Fruit fly (Drosophila melanogaster) whole organism, embryonic: Measurements from ENCODE around the gene BBS1.

Experiments
- Adf1 ChIP-seq: fragments of 200-800 bp; sonication (Bioruptor generic); IDR thresholded peaks from 2 replicates; pipeline ENCODE4 v1.3.6; 2022; ENCODE audit warnings: missing biosample characterization, missing genetic modification characterization
- Atf3 ChIP-seq: fragments of 200-800 bp; sonication (Bioruptor generic); optimal IDR thresholded peaks from 3 replicates; lab custom pipeline; 2016; ENCODE audit warnings: missing biosample characterization, missing genetic modification characterization
- Atf6 ChIP-seq: fragments of 200-800 bp; sonication (Bioruptor generic); IDR thresholded peaks from 2 replicates; pipeline ENCODE4 v1.3.6; 2022; ENCODE audit warnings: missing biosample characterization, missing genetic modification characterization
- CG10209 ChIP-seq: fragments of 200-800 bp; sonication (Bioruptor generic); optimal IDR thresholded peaks from 3 replicates; lab custom pipeline; 2017; ENCODE audit warnings: missing biosample characterization, mild to moderate bottlenecking, missing genetic modification characterization, missing genetic modification reagents
- CG1024 ChIP-seq: fragments of 200-800 bp; sonication (Bioruptor generic); IDR thresholded peaks from 2 replicates; pipeline ENCODE4 v1.3.6; 2022; ENCODE audit warnings: missing biosample characterization, missing genetic modification characterization
- CG10979 ChIP-seq: fragments of 200-800 bp; sonication (Bioruptor generic); optimal IDR thresholded peaks from 2 replicates; lab custom pipeline; 2018; ENCODE audit warnings: missing biosample characterization, mild to moderate bottlenecking, missing genetic modification characterization, moderate library complexity
- CG11504 ChIP-seq: fragments of 200-800 bp; sonication (Bioruptor generic); optimal IDR thresholded peaks from 3 replicates; lab custom pipeline; 2019; ENCODE audit warnings: missing biosample characterization, mild to moderate bottlenecking, missing genetic modification characterization, moderate library complexity
- CG12071 ChIP-seq: fragments of 200-800 bp; sonication (Bioruptor generic); optimal IDR thresholded peaks from 3 replicates; lab custom pipeline; 2018; ENCODE audit warnings: missing biosample characterization, mild to moderate bottlenecking, missing genetic modification characterization
- CG15073 ChIP-seq: fragments of 200-800 bp; sonication (Bioruptor generic); optimal IDR thresholded peaks from 2 replicates; lab custom pipeline; 2016; ENCODE audit warnings: missing biosample characterization, missing genetic modification characterization
- CG15269 ChIP-seq: fragments of 200-800 bp; sonication (Bioruptor generic); optimal IDR thresholded peaks from 2 replicates; lab custom pipeline; 2018; ENCODE audit warnings: missing biosample characterization, mild to moderate bottlenecking, missing genetic modification characterization, moderate library complexity
- CG16813 ChIP-seq: fragments of 200-800 bp; sonication (Bioruptor generic); IDR thresholded peaks from 3 replicates; pipeline ENCODE4 v1.3.6; 2022; ENCODE audit warnings: missing biosample characterization, missing genetic modification characterization; ENCODE audit not compliant: partially characterized antibody
- CG18011 ChIP-seq: fragments of 200-800 bp; sonication (Bioruptor generic); optimal IDR thresholded peaks from 2 replicates; lab custom pipeline; 2017; ENCODE audit warnings: missing biosample characterization, missing genetic modification characterization, mild to moderate bottlenecking, moderate library complexity, missing genotype
- CG33213 ChIP-seq: fragments of 200-800 bp; sonication (Bioruptor generic); optimal IDR thresholded peaks from 3 replicates; lab custom pipeline; 2016; ENCODE audit warnings: missing biosample characterization, missing genetic modification characterization
- CG3407 ChIP-seq: fragments of 200-800 bp; sonication (Bioruptor generic); optimal IDR thresholded peaks from 2 replicates; lab custom pipeline; 2018; ENCODE audit warnings: missing biosample characterization, mild to moderate bottlenecking, missing genetic modification characterization
- CG3847 ChIP-seq: fragments of 200-800 bp; sonication (Bioruptor generic); IDR thresholded peaks from 2 replicates; pipeline ENCODE4 v1.3.6; 2022; ENCODE audit warnings: missing biosample characterization, missing genetic modification characterization
- CG4404 ChIP-seq: fragments of 200-800 bp; sonication (Bioruptor generic); IDR thresholded peaks from 2 replicates; pipeline ENCODE4 v1.3.6; 2022; ENCODE audit warnings: missing biosample characterization, missing genetic modification characterization
- CG4707 ChIP-seq: fragments of 200-800 bp; sonication (Bioruptor generic); optimal IDR thresholded peaks from 2 replicates; lab custom pipeline; 2018; ENCODE audit warnings: missing biosample characterization, mild to moderate bottlenecking, missing genetic modification characterization, moderate library complexity
- CG4820 ChIP-seq: fragments of 200-800 bp; sonication (Bioruptor generic); optimal IDR thresholded peaks from 3 replicates; lab custom pipeline; 2016; ENCODE audit warnings: missing biosample characterization, missing genetic modification characterization
- CG6654 ChIP-seq: fragments of 200-800 bp; sonication (Bioruptor generic); optimal IDR thresholded peaks from 2 replicates; lab custom pipeline; 2017; ENCODE audit warnings: missing biosample characterization, mild to moderate bottlenecking, missing genetic modification characterization
- CG6791 ChIP-seq: fragments of 200-800 bp; sonication (Bioruptor generic); IDR thresholded peaks from 3 replicates; pipeline ENCODE4 v1.3.6; 2022; ENCODE audit warnings: missing biosample characterization, missing genetic modification characterization; ENCODE audit not compliant: partially characterized antibody
- CG7839 ChIP-seq: fragments of 200-800 bp; sonication (Bioruptor generic); optimal IDR thresholded peaks from 3 replicates; lab custom pipeline; 2018; ENCODE audit warnings: missing biosample characterization, mild to moderate bottlenecking, missing genetic modification characterization, moderate library complexity
- CG8089 ChIP-seq: fragments of 200-800 bp; sonication (Bioruptor generic); optimal IDR thresholded peaks from 3 replicates; lab custom pipeline; 2016; ENCODE audit warnings: missing biosample characterization, missing genetic modification characterization
- CG9437 ChIP-seq: fragments of 200-800 bp; sonication (Bioruptor generic); optimal IDR thresholded peaks from 2 replicates; lab custom pipeline; 2018; ENCODE audit warnings: missing biosample characterization, mild to moderate bottlenecking, missing genetic modification characterization
- CG9727 ChIP-seq: fragments of 200-800 bp; sonication (Bioruptor generic); optimal IDR thresholded peaks from 3 replicates; lab custom pipeline; 2017; ENCODE audit warnings: missing biosample characterization, mild to moderate bottlenecking, missing genetic modification characterization
- Camta ChIP-seq: fragments of 200-800 bp; sonication (Bioruptor generic); optimal IDR thresholded peaks from 2 replicates; lab custom pipeline; 2016; ENCODE audit warnings: missing biosample characterization, missing genetic modification characterization
- CoRest ChIP-seq: fragments of 200-800 bp; sonication (Bioruptor generic); optimal IDR thresholded peaks from 3 replicates; lab custom pipeline; 2018; ENCODE audit warnings: missing biosample characterization, mild to moderate bottlenecking, missing genetic modification characterization, moderate library complexity
- Drgx ChIP-seq: fragments of 200-800 bp; sonication (Bioruptor generic); IDR thresholded peaks from 2 replicates; pipeline ENCODE4 v1.3.6; 2022; ENCODE audit warnings: missing biosample characterization, missing genetic modification characterization
- Hsf ChIP-seq: fragments of 200-800 bp; sonication (Bioruptor generic); optimal IDR thresholded peaks from 3 replicates; lab custom pipeline; 2016; ENCODE audit warnings: missing biosample characterization, missing genetic modification characterization
- Lhr ChIP-seq: fragments of 200-800 bp; sonication (Bioruptor generic); optimal IDR thresholded peaks from 3 replicates; lab custom pipeline; 2017; ENCODE audit warnings: mild to moderate bottlenecking, missing biosample characterization, missing genetic modification reagents, missing genetic modification characterization
- Neu2 ChIP-seq: fragments of 200-800 bp; sonication (Bioruptor generic); optimal IDR thresholded peaks from 3 replicates; lab custom pipeline; 2016; ENCODE audit warnings: missing biosample characterization, missing genetic modification characterization, borderline replicate concordance
- NfI ChIP-seq: fragments of 200-800 bp; sonication (Bioruptor generic); optimal IDR thresholded peaks from 3 replicates; lab custom pipeline; 2018; ENCODE audit warnings: missing biosample characterization, mild to moderate bottlenecking, missing genetic modification characterization, moderate library complexity
- Xrp1 ChIP-seq: fragments of 200-800 bp; sonication (Bioruptor generic); IDR thresholded peaks from 2 replicates; pipeline ENCODE4 v1.3.6; 2022; ENCODE audit warnings: missing biosample characterization, missing genetic modification characterization
- amos ChIP-seq: fragments of 200-800 bp; sonication (Bioruptor generic); IDR thresholded peaks from 2 replicates; pipeline ENCODE4 v1.3.6; 2022; ENCODE audit warnings: missing biosample characterization, missing genetic modification characterization; ENCODE audit not compliant: partially characterized antibody
- ato ChIP-seq: fragments of 200-800 bp; sonication (Bioruptor generic); IDR thresholded peaks from 2 replicates; pipeline ENCODE4 v1.3.6; 2022; ENCODE audit warnings: missing biosample characterization, missing genetic modification characterization; ENCODE audit not compliant: partially characterized antibody
- az2 ChIP-seq: fragments of 200-800 bp; sonication (Bioruptor generic); optimal IDR thresholded peaks from 3 replicates; lab custom pipeline; 2016; ENCODE audit warnings: missing biosample characterization, missing genetic modification characterization
- gce ChIP-seq: fragments of 200-800 bp; sonication (Bioruptor generic); IDR thresholded peaks from 3 replicates; pipeline ENCODE4 v1.3.6; 2022; ENCODE audit warnings: missing biosample characterization, missing genetic modification characterization
- grn ChIP-seq: fragments of 200-800 bp; sonication (Bioruptor generic); optimal IDR thresholded peaks from 3 replicates; lab custom pipeline; 2017; ENCODE audit warnings: missing biosample characterization, missing genetic modification characterization
- gsb ChIP-seq: fragments of 200-800 bp; sonication (Bioruptor generic); IDR thresholded peaks from 2 replicates; pipeline ENCODE4 v1.3.6; 2022; ENCODE audit warnings: missing biosample characterization, missing genetic modification characterization
- lab ChIP-seq: fragments of 200-800 bp; sonication (Bioruptor generic); optimal IDR thresholded peaks from 3 replicates; lab custom pipeline; 2017; ENCODE audit warnings: missing biosample characterization, missing genetic modification characterization, mild to moderate bottlenecking, moderate library complexity, missing genetic modification reagents
- lilli ChIP-seq: fragments of 200-800 bp; sonication (Bioruptor generic); optimal IDR thresholded peaks from 3 replicates; lab custom pipeline; 2016; ENCODE audit warnings: missing biosample characterization, missing genetic modification characterization
- mirr ChIP-seq: fragments of 200-800 bp; sonication (Bioruptor generic); optimal IDR thresholded peaks from 3 replicates; lab custom pipeline; 2018; ENCODE audit warnings: missing biosample characterization, mild to moderate bottlenecking, missing genetic modification characterization
- oc ChIP-seq: fragments of 200-800 bp; sonication (Bioruptor generic); optimal IDR thresholded peaks from 2 replicates; lab custom pipeline; 2018; ENCODE audit warnings: missing biosample characterization, mild to moderate bottlenecking, missing genetic modification characterization, moderate library complexity
- row ChIP-seq: fragments of 200-800 bp; sonication (Bioruptor generic); IDR thresholded peaks from 3 replicates; pipeline ENCODE4 v1.3.6; 2022; ENCODE audit warnings: missing biosample characterization, missing genetic modification characterization
- salm ChIP-seq: fragments of 200-800 bp; sonication (Bioruptor generic); optimal IDR thresholded peaks from 2 replicates; lab custom pipeline; 2018; ENCODE audit warnings: missing biosample characterization, mild to moderate bottlenecking, missing genetic modification characterization
- trem ChIP-seq: fragments of 200-800 bp; optimal IDR thresholded peaks from 3 replicates; lab custom pipeline; 2019; ENCODE audit warnings: missing biosample characterization, mild to moderate bottlenecking, missing genetic modification characterization, moderate library complexity
- unpg ChIP-seq: fragments of 200-800 bp; sonication (Bioruptor generic); optimal IDR thresholded peaks from 3 replicates; lab custom pipeline; 2018; ENCODE audit warnings: missing biosample characterization, mild to moderate bottlenecking, missing genetic modification characterization, moderate library complexity
- vvl ChIP-seq: fragments of 200-800 bp; sonication (Bioruptor generic); IDR thresholded peaks from 2 replicates; pipeline ENCODE4 v1.3.6; 2022; ENCODE audit warnings: missing biosample characterization, missing genetic modification characterization
- zen2 ChIP-seq: fragments of 200-800 bp; sonication (Bioruptor generic); IDR thresholded peaks from 3 replicates; pipeline ENCODE4 v1.3.6; 2022; ENCODE audit warnings: missing biosample characterization, missing genetic modification characterization; ENCODE audit not compliant: partially characterized antibody

BBS1 gene

dm6 chr3L:7151521-7152465 is 26.1 kb downstream of the BBS1 start (continued):
- TF ChIP-seq CG15269 (tag; lab: Kevin White, UChicago) (no peak), CG4820 (GFP tag; lab: Kevin White, UChicago) (peak; percentile 65), vvl (GFP tag; lab: Robert Waterston, UW) (peak; percentile 89), az2 (peak; percentile 76), Hsf (GFP tag; lab: Kevin White, UChicago) (peak; percentile 64), CG11504 (tag; lab: Kevin White, UChicago) (peak; percentile 56), CG8089 (GFP tag; lab: Kevin White, UChicago) (no peak), CG3407 (GFP tag; lab: Kevin White, UChicago) (peak; percentile 32), gce (GFP tag; lab: Robert Waterston, UW) (peak; percentile 53; the same call in 1 of the 3 replicates), Adf1 (GFP tag; lab: Robert Waterston, UW) (no peak), CG18011 (no peak), trem (peak; percentile 66), lilli (peak; percentile 10), CG10979 (peak; percentile 84), row (peak; percentile 75), Atf6 (GFP tag; lab: Robert Waterston, UW) (no peak), Lhr (GFP tag; lab: Kevin White, UChicago) (peak; percentile 33), amos (no peak), mirr (GFP tag; lab: Kevin White, UChicago) (no peak), Neu2 (GFP tag; lab: Kevin White, UChicago) (no peak), CG4707 (no peak), oc (tag; lab: Kevin White, UChicago) (no peak), salm (no peak), CG6654 (no peak), CG10209 (GFP tag; lab: Kevin White, UChicago) (peak; percentile 53), CG16813 (no peak), Atf3 (GFP tag; lab: Kevin White, UChicago) (peak; percentile 24), CG15073 (no peak), CG33213 (GFP tag; lab: Kevin White, UChicago) (no peak), Xrp1 (GFP tag; lab: Robert Waterston, UW) (peak; percentile 90), CoRest (tag; lab: Kevin White, UChicago) (peak; percentile 51), grn (GFP tag; lab: Kevin White, UChicago) (no peak), zen2 (no peak), CG1024 (GFP tag; lab: Robert Waterston, UW) (peak; percentile 25; the same call in 1 of the 2 replicates), Drgx (peak; percentile 84), CG9727 (peak; percentile 51), Camta (GFP tag; lab: Kevin White, UChicago) (peak; percentile 46), NfI (no peak), CG4404 (GFP tag; lab: Robert Waterston, UW) (peak; percentile 24; the same call in 1 of the 2 replicates), lab (GFP tag; lab: Kevin White, UChicago) (no peak), CG3847 (GFP tag; lab: Robert Waterston, UW) (0 out of 2 replicates have a peak, but pooled peaks have one; percentile 31), unpg (GFP tag; lab: Kevin White, UChicago) (peak; percentile 46), CG7839 (tag; lab: Kevin White, UChicago) (peak; percentile 64), CG9437 (GFP tag; lab: Kevin White, UChicago) (no peak), ato (GFP tag; lab: Robert Waterston, UW) (no peak), CG6791 (no peak), gsb (GFP tag; lab: Robert Waterston, UW) (no peak), CG12071 (GFP tag; lab: Kevin White, UChicago) (no peak)
